Worm (Caenorhabditis elegans): Measurements from ENCODE around the gene M163.9.

Gene M163.9

ce11 chrX:14502116-14502587, 32.8 kb downstream of the M163.9 start (continued):
- TF ChIP-seq mab-5 (tag; optimal IDR thresholded peaks at IDR 0.05) (peak; percentile 46), mbf-1 (tag; optimal IDR thresholded peaks at IDR 0.05) (no peak), C34F6.9 (tag; optimal IDR thresholded peaks at IDR 0.05) (peak; percentile 37), nhr-23 (tag; optimal IDR thresholded peaks at IDR 0.05) (no peak), snpc-4 (tag; optimal IDR thresholded peaks at IDR 0.05) (no peak), fos-1 (tag; optimal IDR thresholded peaks at IDR 0.05) (peak; percentile 58), unc-62 (GFP tag; optimal IDR thresholded peaks at IDR 0.05) (no peak), skn-1 (tag; optimal IDR thresholded peaks at IDR 0.05) (no peak)

ce11 chrX:14503282-14503681, 33.9 kb downstream of the M163.9 start:
- TF ChIP-seq nhr-77 (tag; optimal IDR thresholded peaks at IDR 0.05) (no peak), fos-1 (tag; optimal IDR thresholded peaks at IDR 0.05) (peak; percentile 20), elt-3 (tag; optimal IDR thresholded peaks at IDR 0.05) (no peak), lsy-2 (tag; optimal IDR thresholded peaks at IDR 0.05) (peak in 1 of 2 experiments; percentile 44), R02D3.7 (tag; optimal IDR thresholded peaks at IDR 0.05) (no peak), unc-39 (tag; optimal IDR thresholded peaks at IDR 0.05) (no peak), F13H6.1 (tag; optimal IDR thresholded peaks at IDR 0.05) (peak; percentile 69), lin-39 (tag; optimal IDR thresholded peaks at IDR 0.05) (no peak), aly-2 (tag; optimal IDR thresholded peaks at IDR 0.05) (no peak), sem-4 (tag; optimal IDR thresholded peaks at IDR 0.05) (peak; percentile 75), zag-1 (tag; optimal IDR thresholded peaks at IDR 0.05) (no peak), nhr-25 (tag; optimal IDR thresholded peaks at IDR 0.05) (peak; percentile 33), C34F6.9 (tag; optimal IDR thresholded peaks at IDR 0.05) (peak; percentile 10), lin-13 (GFP tag; optimal IDR thresholded peaks at IDR 0.05) (no peak), skn-1 (tag; optimal IDR thresholded peaks at IDR 0.05) (no peak), nhr-129 (tag; optimal IDR thresholded peaks at IDR 0.05) (peak; percentile 52), unc-55 (GFP tag; optimal IDR thresholded peaks at IDR 0.05) (no peak), sma-9 (GFP tag; optimal IDR thresholded peaks at IDR 0.05) (peak; percentile 90), sma-9 (tag; optimal IDR thresholded peaks at IDR 0.05) (no peak), peb-1 (tag; optimal IDR thresholded peaks at IDR 0.05) (no peak), ceh-82 (tag; optimal IDR thresholded peaks at IDR 0.05) (no peak), nhr-12 (tag; optimal IDR thresholded peaks at IDR 0.05) (no peak), nhr-21 (tag; optimal IDR thresholded peaks at IDR 0.05) (peak; percentile 63), sma-3 (GFP tag; optimal IDR thresholded peaks at IDR 0.05) (peak; percentile 63), unc-62 (GFP tag; optimal IDR thresholded peaks at IDR 0.05) (no peak), ceh-16 (tag; optimal IDR thresholded peaks at IDR 0.05) (no peak), blmp-1 (tag; optimal IDR thresholded peaks at IDR 0.05; ENCODE audit: insufficient read depth) (peak; percentile 4), snpc-4 (tag; optimal IDR thresholded peaks at IDR 0.05) (no peak), nhr-23 (tag; optimal IDR thresholded peaks at IDR 0.05) (no peak), mab-5 (tag; optimal IDR thresholded peaks at IDR 0.05) (peak; percentile 23)

- peak; percentile 71 for TF ChIP-seq ceh-16 (tag; optimal IDR thresholded peaks at IDR 0.05)
- no peak for TF ChIP-seq ztf-11 (tag; optimal IDR thresholded peaks at IDR 0.05)
- TF ChIP-seq ztf-1 (GFP tag; conservative IDR thresholded peaks at IDR 0.05) = no peak
- peak; percentile 27 for TF ChIP-seq F13H6.1 (tag; optimal IDR thresholded peaks at IDR 0.05)
- TF ChIP-seq unc-39 (tag; optimal IDR thresholded peaks at IDR 0.05) = no peak
- no peak for TF ChIP-seq unc-62 (GFP tag; optimal IDR thresholded peaks at IDR 0.05)
- no peak for TF ChIP-seq blmp-1 (tag; optimal IDR thresholded peaks at IDR 0.05; ENCODE audit: insufficient read depth)
- no peak for TF ChIP-seq unc-55 (GFP tag; optimal IDR thresholded peaks at IDR 0.05)
- TF ChIP-seq elt-1 (tag; optimal IDR thresholded peaks at IDR 0.05) = no peak
- TF ChIP-seq mdl-1 (tag; optimal IDR thresholded peaks at IDR 0.05) = no peak
- no peak for TF ChIP-seq nhr-10 (tag; optimal IDR thresholded peaks at IDR 0.05)
- peak; percentile 6 for TF ChIP-seq sma-9 (GFP tag; optimal IDR thresholded peaks at IDR 0.05)
- TF ChIP-seq sma-9 (tag; optimal IDR thresholded peaks at IDR 0.05) = no peak
- no peak for TF ChIP-seq nhr-11 (tag; optimal IDR thresholded peaks at IDR 0.05)
- no peak for TF ChIP-seq nhr-237 (tag; optimal IDR thresholded peaks at IDR 0.05)
- TF ChIP-seq nhr-6 (tag; optimal IDR thresholded peaks at IDR 0.05) = no peak
- TF ChIP-seq snpc-4 (tag; optimal IDR thresholded peaks at IDR 0.05) = no peak
- no peak for TF ChIP-seq nhr-129 (tag; optimal IDR thresholded peaks at IDR 0.05)
- no peak for TF ChIP-seq sma-3 (GFP tag; optimal IDR thresholded peaks at IDR 0.05)
- TF ChIP-seq fos-1 (tag; optimal IDR thresholded peaks at IDR 0.05) = peak; percentile 39
- TF ChIP-seq C34F6.9 (tag; optimal IDR thresholded peaks at IDR 0.05) = no peak
- no peak for TF ChIP-seq R02D3.7 (tag; optimal IDR thresholded peaks at IDR 0.05)
- TF ChIP-seq lin-39 (tag; optimal IDR thresholded peaks at IDR 0.05) = no peak
- TF ChIP-seq mab-5 (tag; optimal IDR thresholded peaks at IDR 0.05) = no peak
Observed at ce11 chrX:14503800-14504550, 34.6 kb downstream of the M163.9 start, which contains the start of gene M163.1. TSS of gene M163.1 (minus strand) at chrX:14503824.
